Worm (Caenorhabditis elegans): Measurements from ENCODE around the gene srsx-35.

The srsx-35 gene

DNA sequence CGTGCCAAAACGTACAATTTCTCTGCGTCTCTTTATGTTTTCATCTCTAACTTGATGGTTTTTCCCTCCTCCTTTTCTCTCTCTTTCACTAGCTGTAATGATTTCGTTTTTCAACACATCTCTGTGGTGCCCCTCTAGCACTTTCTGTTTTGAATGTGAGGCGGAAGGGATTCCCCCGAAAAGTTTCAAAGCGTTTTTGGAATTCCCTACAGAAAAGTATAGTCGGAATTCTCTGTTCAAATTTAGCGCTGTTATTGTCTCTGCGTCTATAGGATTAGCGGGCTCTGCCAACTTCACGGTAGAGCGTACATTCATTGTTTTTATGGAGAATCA lies 31.7 kb downstream of the srsx-35 start:
- TF ChIP-seq sma-3 (GFP tag; optimal IDR thresholded peaks at IDR 0.05) (no peak), zag-1 (tag; optimal IDR thresholded peaks at IDR 0.05) (no peak), crh-2 (tag; optimal IDR thresholded peaks at IDR 0.05) (peak; percentile 68), mdl-1 (tag; optimal IDR thresholded peaks at IDR 0.05) (peak in 1 of 2 experiments; percentile 77), F13H6.1 (tag; optimal IDR thresholded peaks at IDR 0.05) (peak; percentile 29), Y55F3AM.14 (GFP tag; optimal IDR thresholded peaks at IDR 0.05) (no peak), gmeb-1 (tag; optimal IDR thresholded peaks at IDR 0.05) (no peak), lsy-2 (tag; optimal IDR thresholded peaks at IDR 0.05) (peak in 1 of 2 experiments; percentile 71), aly-2 (tag; optimal IDR thresholded peaks at IDR 0.05) (no peak), ztf-4 (tag; optimal IDR thresholded peaks at IDR 0.05) (peak; percentile 85), ztf-1 (GFP tag; conservative IDR thresholded peaks at IDR 0.05) (no peak), unc-55 (GFP tag; optimal IDR thresholded peaks at IDR 0.05) (peak; percentile 59), skn-1 (tag; optimal IDR thresholded peaks at IDR 0.05) (peak; percentile 21), blmp-1 (tag; optimal IDR thresholded peaks at IDR 0.05; ENCODE audit: insufficient read depth) (peak; percentile 14), ztf-11 (tag; optimal IDR thresholded peaks at IDR 0.05) (no peak), sma-9 (GFP tag; optimal IDR thresholded peaks at IDR 0.05) (peak; percentile 75), sma-9 (tag; optimal IDR thresholded peaks at IDR 0.05) (no peak), nhr-11 (tag; optimal IDR thresholded peaks at IDR 0.05) (no peak), nhr-129 (tag; optimal IDR thresholded peaks at IDR 0.05) (peak; percentile 92), C34F6.9 (tag; optimal IDR thresholded peaks at IDR 0.05) (peak; percentile 82), nhr-23 (tag; optimal IDR thresholded peaks at IDR 0.05) (no peak), nhr-6 (tag; optimal IDR thresholded peaks at IDR 0.05) (no peak), nhr-10 (tag; optimal IDR thresholded peaks at IDR 0.05) (no peak), ama-1 (optimal IDR thresholded peaks at IDR 0.05) (peak; percentile 88), nhr-25 (tag; optimal IDR thresholded peaks at IDR 0.05) (peak; percentile 41)

DNA sequence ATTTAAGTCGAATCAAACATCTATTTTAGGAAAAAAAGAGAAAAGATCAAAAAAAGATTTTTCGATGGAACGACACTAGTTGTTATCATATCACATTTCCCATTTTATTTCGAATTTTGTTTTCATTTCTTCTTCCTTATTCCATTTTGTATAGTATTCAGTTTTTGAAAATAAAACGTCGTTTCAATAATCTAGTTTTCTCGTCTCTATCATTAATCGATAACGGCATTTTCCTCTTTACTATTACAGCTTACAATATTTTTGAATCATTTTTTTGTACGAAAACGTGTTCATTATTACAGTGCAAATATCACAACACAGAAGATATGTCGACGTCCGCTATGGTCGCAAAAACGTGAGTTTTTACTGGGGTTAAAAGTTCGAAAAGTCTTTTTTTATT lies 32.4 kb downstream of the srsx-35 start, which contains the start of gene Y44A6C.1:
TSS of gene Y44A6C.1 (plus strand) at position 301 of the 400 bp plus-strand sequence.
- TF ChIP-seq alr-1 (tag; optimal IDR thresholded peaks at IDR 0.05) (no peak), blmp-1 (tag; optimal IDR thresholded peaks at IDR 0.05; ENCODE audit: insufficient read depth) (peak; percentile 73)

DNA sequence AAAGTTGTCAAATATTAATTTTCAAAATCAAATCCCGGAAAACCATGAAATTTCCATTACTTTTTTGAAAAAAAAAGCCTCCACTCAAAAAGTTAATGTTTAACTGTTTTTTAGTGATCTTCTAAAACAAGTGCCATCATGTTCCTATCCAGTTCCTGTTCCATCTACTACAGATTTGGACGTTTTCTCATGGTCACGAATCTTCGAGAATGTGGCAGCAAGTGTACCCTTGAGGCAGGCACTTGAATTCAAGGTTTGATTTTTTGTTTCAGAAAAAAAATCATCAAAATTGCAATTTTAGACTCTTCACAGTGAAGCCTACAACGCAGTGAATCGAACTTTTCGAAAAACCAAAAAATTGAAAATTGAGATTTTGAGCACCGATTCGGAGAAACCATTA lies 33.3 kb downstream of the srsx-35 start:
- no peak for TF ChIP-seq lsy-2 (tag; optimal IDR thresholded peaks at IDR 0.05)
- TF ChIP-seq R02D3.7 (tag; optimal IDR thresholded peaks at IDR 0.05): no peak
- no peak for TF ChIP-seq nhr-129 (tag; optimal IDR thresholded peaks at IDR 0.05)
- TF ChIP-seq ztf-11 (tag; optimal IDR thresholded peaks at IDR 0.05): no peak
- no peak for TF ChIP-seq ztf-4 (tag; optimal IDR thresholded peaks at IDR 0.05)
- no peak for TF ChIP-seq lin-39 (tag; optimal IDR thresholded peaks at IDR 0.05)
- TF ChIP-seq Y55F3AM.14 (GFP tag; optimal IDR thresholded peaks at IDR 0.05): no peak
- no peak for TF ChIP-seq egl-27 (tag; optimal IDR thresholded peaks at IDR 0.05)
- no peak for TF ChIP-seq crh-2 (tag; optimal IDR thresholded peaks at IDR 0.05)
- TF ChIP-seq ceh-82 (tag; optimal IDR thresholded peaks at IDR 0.05): no peak

DNA sequence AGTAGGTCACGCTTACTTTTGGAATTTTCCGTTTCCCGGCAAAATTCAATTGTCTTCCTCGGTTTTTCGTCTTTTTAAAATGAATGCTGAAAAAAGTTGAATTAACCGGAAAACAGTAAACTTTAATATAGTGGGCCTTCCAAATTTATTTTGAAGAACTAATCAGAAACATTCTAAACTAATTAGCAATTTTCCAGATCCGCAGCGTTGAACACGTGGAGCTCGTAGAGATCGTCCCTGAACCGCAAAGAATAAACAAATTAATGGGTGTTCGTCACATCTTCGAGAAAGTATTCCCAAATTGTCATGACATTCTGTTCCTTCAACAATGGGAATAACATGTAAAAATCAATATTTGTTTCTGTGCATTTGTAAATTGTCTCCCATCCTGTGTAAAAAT lies 35.0 kb downstream of the srsx-35 start:
- TF ChIP-seq sem-4 (tag; optimal IDR thresholded peaks at IDR 0.05) (peak; percentile 11), mdl-1 (tag; optimal IDR thresholded peaks at IDR 0.05) (no peak)

DNA sequence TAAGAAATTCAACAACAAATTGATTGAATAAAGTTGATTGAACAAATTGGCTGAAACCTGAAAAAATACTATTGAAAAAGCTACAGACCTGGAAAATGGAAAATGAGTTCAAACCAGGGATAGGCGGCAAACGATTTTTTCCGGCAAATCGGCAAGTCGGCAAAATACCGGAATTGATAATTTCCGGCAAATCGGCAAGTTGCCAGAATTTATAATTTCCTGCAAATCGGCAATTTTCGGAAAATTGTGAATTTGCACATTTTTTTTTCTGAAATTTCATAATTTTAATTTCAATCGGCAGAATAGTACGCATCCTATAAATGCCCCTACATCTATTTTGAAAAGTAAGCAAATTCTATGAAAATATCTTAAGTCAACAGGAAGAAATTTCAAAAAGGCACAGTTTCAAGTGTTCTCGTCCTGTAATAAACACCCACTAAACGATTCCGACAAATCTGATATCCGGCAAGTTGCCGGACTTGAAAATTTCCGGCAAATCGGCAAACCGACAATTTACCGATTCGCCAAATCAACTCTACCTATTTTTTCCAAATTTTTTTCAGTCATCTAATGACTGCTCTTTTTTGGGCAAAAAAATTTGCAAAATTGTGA lies 35.7 kb downstream of the srsx-35 start:
- TF ChIP-seq ama-1 (optimal IDR thresholded peaks at IDR 0.05) (peak; percentile 12), alr-1 (tag; optimal IDR thresholded peaks at IDR 0.05) (no peak)

DNA sequence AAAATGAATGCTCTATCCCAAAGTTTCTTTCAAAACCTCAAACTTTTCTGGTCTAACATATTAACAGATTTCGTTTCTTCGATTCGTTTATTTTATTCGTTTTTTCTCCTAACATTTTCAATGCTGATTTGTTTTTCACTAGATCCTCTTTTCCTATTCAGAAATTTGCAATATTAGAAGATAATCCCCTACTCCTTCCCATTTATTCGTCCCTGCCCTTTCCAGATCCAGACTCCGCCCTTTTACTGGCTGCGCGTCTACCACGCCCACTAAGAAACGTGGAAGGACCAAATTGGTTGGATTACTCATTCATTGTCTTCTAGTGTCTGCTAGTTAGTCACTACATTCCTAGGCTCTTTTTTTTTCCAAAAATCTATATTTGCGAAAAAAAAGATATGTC lies 40.7 kb downstream of the srsx-35 start, which contains the start of gene Y44A6C.2:
TSS of gene Y44A6C.2 (plus strand) at position 301 of the 400 bp plus-strand sequence.
- no peak for TF ChIP-seq egl-27 (tag; optimal IDR thresholded peaks at IDR 0.05)
- TF ChIP-seq lin-13 (GFP tag; optimal IDR thresholded peaks at IDR 0.05): no peak
- no peak for TF ChIP-seq C34F6.9 (tag; optimal IDR thresholded peaks at IDR 0.05)
- TF ChIP-seq unc-55 (GFP tag; optimal IDR thresholded peaks at IDR 0.05): no peak
- no peak for TF ChIP-seq ama-1 (optimal IDR thresholded peaks at IDR 0.05)
- TF ChIP-seq peb-1 (tag; optimal IDR thresholded peaks at IDR 0.05): no peak
- TF ChIP-seq alr-1 (tag; optimal IDR thresholded peaks at IDR 0.05): no peak
- TF ChIP-seq nhr-12 (tag; optimal IDR thresholded peaks at IDR 0.05): no peak
- TF ChIP-seq nhr-23 (tag; optimal IDR thresholded peaks at IDR 0.05): no peak

Measured in whole organism, L2 larva.